Worm (Caenorhabditis elegans): ENCODE measurements around the gene dpy-8.

- TF ChIP-seq ztf-18 (tag; optimal IDR thresholded peaks at IDR 0.05) (no peak), let-526 (GFP tag; IDR thresholded peaks at IDR 0.05) (no peak), T07F8.4 (tag; optimal IDR thresholded peaks at IDR 0.05) (no peak), ztf-26 (tag; optimal IDR thresholded peaks at IDR 0.05) (no peak), pha-4 (tag; optimal IDR thresholded peaks at IDR 0.05) (no peak), unc-62 (GFP tag; optimal IDR thresholded peaks at IDR 0.05) (no peak), hlh-12 (tag; optimal IDR thresholded peaks at IDR 0.05) (no peak), ZK185.1 (tag; optimal IDR thresholded peaks at IDR 0.05; ENCODE audit: poor library complexity, severe bottlenecking) (no peak), ceh-91 (GFP tag; IDR thresholded peaks at IDR 0.05) (no peak), nhr-80 (tag; optimal IDR thresholded peaks at IDR 0.05) (peak; percentile 7), lin-35 (GFP tag; optimal IDR thresholded peaks at IDR 0.05) (no peak), ama-1 (optimal IDR thresholded peaks at IDR 0.05) (no peak), ama-1 (GFP tag; optimal IDR thresholded peaks at IDR 0.05) (no peak), hlh-26 (GFP tag; conservative IDR thresholded peaks at IDR 0.05) (no peak)
These were observed 9.4 kb upstream of the dpy-8 start, which contains the start of gene C31H2.4 for ce11 chrX:5159645-5160044.

Measured in whole organism, young adult.